Fruit fly (Drosophila melanogaster): ENCODE measurements around the gene CG15771.
A peak's percentile ranks its signal among the peaks of the same experiment; 100 is the strongest.

DNA sequence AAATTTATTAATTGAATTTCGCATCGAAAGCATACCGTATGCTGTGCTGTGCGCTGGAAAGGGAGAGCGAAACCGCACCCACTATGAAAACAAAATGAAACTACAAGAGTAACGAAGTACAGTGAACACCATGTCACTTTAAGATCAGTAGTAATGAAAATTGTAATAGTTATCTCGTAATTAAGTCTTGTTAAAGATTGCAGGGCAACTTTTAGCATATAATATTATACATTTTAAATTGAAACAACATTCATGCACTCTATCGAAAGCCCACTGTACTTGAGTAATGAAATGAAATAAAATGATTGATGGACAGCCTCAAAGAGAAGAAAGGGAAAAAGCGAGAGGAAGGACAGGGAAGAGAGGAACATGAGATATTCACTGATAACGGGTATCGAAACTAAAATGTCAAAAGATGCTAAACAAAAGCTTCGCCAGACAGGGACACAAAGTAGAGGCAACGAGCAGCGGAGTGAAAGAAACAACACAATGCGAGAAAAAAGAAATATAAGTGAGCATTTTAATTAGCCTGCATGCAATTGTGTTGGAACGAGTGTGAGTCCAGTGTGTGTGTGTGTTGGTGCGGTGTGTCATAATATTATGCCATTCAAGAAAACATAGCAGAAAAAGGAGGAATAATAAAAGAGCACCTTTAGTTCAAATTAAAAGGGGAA lies 20.0 kb upstream of the CG15771 start:
- TF ChIP-seq CrebA (GFP tag; optimal IDR thresholded peaks at IDR 0.05; ENCODE audit: borderline replicate concordance): no peak
- no peak for TF ChIP-seq pan (optimal IDR thresholded peaks at IDR 0.05)
- no peak for TF ChIP-seq Mio (GFP tag; optimal IDR thresholded peaks at IDR 0.05)
- TF ChIP-seq Dif (GFP tag; optimal IDR thresholded peaks at IDR 0.05; ENCODE audit: partially characterized antibody): no peak
- TF ChIP-seq lola (GFP tag; optimal IDR thresholded peaks at IDR 0.05): no peak
- peak; percentile 93 for TF ChIP-seq rgr (GFP tag; optimal IDR thresholded peaks at IDR 0.05)
- TF ChIP-seq usp (GFP tag; optimal IDR thresholded peaks at IDR 0.05): no peak
- TF ChIP-seq h (GFP tag; optimal IDR thresholded peaks at IDR 0.05): peak; percentile 91
- peak; percentile 88 for TF ChIP-seq ey (GFP tag; optimal IDR thresholded peaks at IDR 0.05)
- no peak for TF ChIP-seq Abd-B (GFP tag; optimal IDR thresholded peaks at IDR 0.05)

Measured in whole organism, wandering third instar larva.